Worm (Caenorhabditis elegans) whole organism, young adult: ENCODE measurements around the gene sas-1.

ENCODE experiments used
- F55B11.4 ChIP-seq: sonication (generic microtip); optimal IDR thresholded peaks from 2 replicates; lab custom pipeline; 2016; ENCODE audit warnings: missing compliant biosample characterization, missing genetic modification characterization, borderline replicate concordance; ENCODE audit not compliant: insufficient read depth
- Y67H2A.10 ChIP-seq: fragments of 200-800 bp; sonication (Bioruptor generic); conservative IDR thresholded peaks from 2 replicates; pipeline ENCODE4 v1.3.6; 2022; ENCODE audit warnings: missing genetic modification reagents, missing genetic modification characterization, missing compliant biosample characterization
- ceh-100 ChIP-seq: fragments of 200-800 bp; sonication (Bioruptor generic); IDR thresholded peaks from 2 replicates; pipeline ENCODE4 v1.3.6; 2022; ENCODE audit warnings: missing genetic modification reagents, missing genetic modification characterization, missing compliant biosample characterization
- ceh-91 ChIP-seq: fragments of 200-800 bp; sonication (Bioruptor generic); IDR thresholded peaks from 2 replicates; pipeline ENCODE4 v1.3.6; 2022; ENCODE audit warnings: missing genetic modification reagents, missing genetic modification characterization, missing compliant biosample characterization
- egl-18 ChIP-seq: fragments of 200-800 bp; sonication (Bioruptor generic); IDR thresholded peaks from 2 replicates; pipeline ENCODE4 v1.3.6; 2022; ENCODE audit warnings: missing genetic modification reagents, missing genetic modification characterization, missing compliant biosample characterization
- hmg-1.2 ChIP-seq: fragments of 200-800 bp; sonication (Bioruptor generic); IDR thresholded peaks from 2 replicates; pipeline ENCODE4 v1.3.6; 2022; ENCODE audit warnings: missing genetic modification reagents, missing genetic modification characterization, missing compliant biosample characterization
- let-526 ChIP-seq: fragments of 200-800 bp; sonication (Bioruptor generic); IDR thresholded peaks from 2 replicates; pipeline ENCODE4 v1.3.6; 2022; ENCODE audit warnings: missing genetic modification reagents, missing genetic modification characterization, missing compliant biosample characterization
- lin-40 ChIP-seq: sonication (generic microtip); optimal IDR thresholded peaks from 2 replicates; lab custom pipeline; 2016; ENCODE audit warnings: missing genetic modification characterization, mild to moderate bottlenecking, missing compliant biosample characterization, missing genotype, missing genetic modification reagents
- pha-4 ChIP-seq: fragments of 150-350 bp; sonication (generic microtip); optimal IDR thresholded peaks from 2 replicates; lab custom pipeline; 2014; ENCODE audit warnings: missing biosample characterization, missing genetic modification reagents, missing genetic modification characterization
- rec-8 ChIP-seq, 2 experiments: sonication (generic microtip); optimal IDR thresholded peaks; 2 replicates each; lab custom pipeline; 2016; ENCODE audit warnings: mild to moderate bottlenecking in 2 of 2, missing genetic modification characterization in 2 of 2, missing genetic modification reagents in 2 of 2, missing genotype in 2 of 2, missing biosample characterization in 1 of 2, missing compliant biosample characterization in 1 of 2, moderate library complexity in 1 of 2
- snpc-3.4 ChIP-seq: sonication (generic microtip); optimal IDR thresholded peaks from 2 replicates; lab custom pipeline; 2017; ENCODE audit warnings: missing genetic modification characterization, mild to moderate bottlenecking, missing compliant biosample characterization, antibody characterized with exemption, moderate library complexity, missing genotype, missing genetic modification reagents
- snpc-4 ChIP-seq, 5 experiments: fragments of 150-350 bp in 1 of 5; sonication (generic microtip) in 4 of 5; optimal IDR thresholded peaks; 2 replicates each; lab custom pipeline; 2014 to 2018; ENCODE audit warnings: missing genetic modification characterization in 5 of 5, missing biosample characterization in 3 of 5, antibody characterized with exemption in 2 of 5, mild to moderate bottlenecking in 2 of 5, missing compliant biosample characterization in 2 of 5, missing genotype in 2 of 5, moderate library complexity in 2 of 5, missing genetic modification reagents in 1 of 5

- TF ChIP-seq ceh-100 (GFP tag; lab: Robert Waterston, UW) (no peak), F55B11.4 (tag; lab: Kevin White, UChicago) (no peak), snpc-4 (GFP tag; optimal IDR thresholded peaks at IDR 0.05; lab: Kevin White, UChicago) (no peak), snpc-4 (tag; optimal IDR thresholded peaks at IDR 0.05; lab: Kevin White, UChicago) (no peak), ceh-91 (no peak), let-526 (GFP tag; lab: Robert Waterston, UW) (no peak), lin-40 (tag; lab: Kevin White, UChicago) (no peak), pha-4 (no peak), hmg-1.2 (GFP tag; lab: Robert Waterston, UW) (no peak), Y67H2A.10 (GFP tag; lab: Robert Waterston, UW) (no peak), egl-18 (GFP tag; lab: Robert Waterston, UW) (no peak), snpc-3.4 (tag; lab: Kevin White, UChicago) (no peak), rec-8 (tag; optimal IDR thresholded peaks at IDR 0.05; lab: Kevin White, UChicago) (no peak)
These were observed 30.5 kb upstream of the sas-1 start for ce11 chrIII:12668821-12669220.
